Fruit fly (Drosophila melanogaster) whole organism, embryonic: ENCODE measurements around the gene Mst36Fb.
A peak's percentile ranks its signal among the peaks of the same experiment; 100 is the strongest.

Experiments
- Adf1 ChIP-seq: fragments of 200-800 bp; sonication (Bioruptor generic); IDR thresholded peaks from 2 replicates; pipeline ENCODE4 v1.3.6; 2022; ENCODE audit warnings: missing biosample characterization, missing genetic modification characterization
- Awh ChIP-seq: fragments of 200-800 bp; sonication (Bioruptor generic); IDR thresholded peaks from 2 replicates; pipeline ENCODE4, ENCODE4 v1.3.6; 2022; ENCODE audit warnings: missing biosample characterization, missing genetic modification characterization
- CG10267 ChIP-seq: fragments of 200-800 bp; sonication (Bioruptor generic); optimal IDR thresholded peaks from 2 replicates; lab custom pipeline; 2018; ENCODE audit warnings: missing biosample characterization, mild to moderate bottlenecking, missing genetic modification characterization, moderate library complexity
- CG10321 ChIP-seq: fragments of 200-800 bp; sonication (Bioruptor generic); IDR thresholded peaks from 2 replicates; pipeline ENCODE4 v1.3.6; 2022; ENCODE audit warnings: missing biosample characterization, missing genetic modification characterization
- CG10462 ChIP-seq: fragments of 200-800 bp; sonication (Bioruptor generic); optimal IDR thresholded peaks from 2 replicates; lab custom pipeline; 2016; ENCODE audit warnings: missing biosample characterization, missing genetic modification characterization
- CG11247 ChIP-seq: fragments of 200-800 bp; sonication (Bioruptor generic); IDR thresholded peaks from 2 replicates; pipeline ENCODE4 v1.3.6; 2022; ENCODE audit warnings: missing biosample characterization, missing genetic modification characterization
- CG15269 ChIP-seq: fragments of 200-800 bp; sonication (Bioruptor generic); optimal IDR thresholded peaks from 2 replicates; lab custom pipeline; 2018; ENCODE audit warnings: missing biosample characterization, mild to moderate bottlenecking, missing genetic modification characterization, moderate library complexity
- CG1529 ChIP-seq: fragments of 200-800 bp; sonication (Bioruptor generic); optimal IDR thresholded peaks from 3 replicates; lab custom pipeline; 2018; ENCODE audit warnings: missing biosample characterization, missing genetic modification characterization
- CG15696 ChIP-seq: fragments of 200-800 bp; sonication (Bioruptor generic); optimal IDR thresholded peaks from 2 replicates; lab custom pipeline; 2019; ENCODE audit warnings: missing biosample characterization, mild to moderate bottlenecking, missing genetic modification characterization, moderate library complexity
- CG17612 ChIP-seq: fragments of 200-800 bp; sonication (Bioruptor generic); IDR thresholded peaks from 2 replicates; pipeline ENCODE4 v1.3.6; 2022; ENCODE audit warnings: missing biosample characterization, missing genetic modification characterization
- CG32532 ChIP-seq: fragments of 200-800 bp; sonication (Bioruptor generic); IDR thresholded peaks from 2 replicates; pipeline ENCODE4 v1.3.6; 2022; ENCODE audit warnings: missing biosample characterization, missing genetic modification characterization
- CG4282 ChIP-seq: fragments of 200-800 bp; sonication (Bioruptor generic); optimal IDR thresholded peaks from 2 replicates; lab custom pipeline; 2016; ENCODE audit warnings: missing biosample characterization, missing genetic modification characterization
- CG6272 ChIP-seq: fragments of 200-800 bp; sonication (Bioruptor generic); IDR thresholded peaks from 2 replicates; pipeline ENCODE4 v1.3.6; 2022; ENCODE audit warnings: missing biosample characterization, missing genetic modification characterization
- CG6765 ChIP-seq: fragments of 200-800 bp; sonication (Bioruptor generic); optimal IDR thresholded peaks from 3 replicates; lab custom pipeline; 2017; ENCODE audit warnings: missing biosample characterization, mild to moderate bottlenecking, missing genetic modification characterization
- CG6813 ChIP-seq: fragments of 200-800 bp; sonication (Bioruptor generic); optimal IDR thresholded peaks from 2 replicates; lab custom pipeline; 2017; ENCODE audit warnings: missing biosample characterization, missing genetic modification characterization, mild to moderate bottlenecking, moderate library complexity, missing genetic modification reagents
- CG8290 ChIP-seq, 3 experiments: fragments of 200-800 bp; sonication (Bioruptor generic); optimal IDR thresholded peaks; 2 replicates each; lab custom pipeline; 2016 to 2019; ENCODE audit warnings: missing biosample characterization in 3 of 3, missing genetic modification characterization in 3 of 3, mild to moderate bottlenecking in 2 of 3, moderate library complexity in 1 of 3
- CTCF ChIP-seq: fragments of 200-800 bp; sonication (Bioruptor generic); optimal IDR thresholded peaks from 2 replicates; lab custom pipeline; 2017; ENCODE audit warnings: missing biosample characterization, mild to moderate bottlenecking, missing genetic modification characterization, moderate library complexity
- E2f2 ChIP-seq: fragments of 200-800 bp; sonication (Bioruptor generic); IDR thresholded peaks from 2 replicates; pipeline ENCODE4 v1.3.6; 2022; ENCODE audit warnings: missing biosample characterization, missing genetic modification characterization
- Ets65A ChIP-seq: fragments of 200-800 bp; sonication (Bioruptor generic); peaks from one replicate; lab custom pipeline; 2016; ENCODE audit warnings: missing biosample characterization, missing genetic modification characterization
- H2.0 ChIP-seq: fragments of 200-800 bp; sonication (Bioruptor generic); IDR thresholded peaks from 2 replicates; pipeline ENCODE4 v1.3.6; 2022; ENCODE audit warnings: missing biosample characterization, missing genetic modification characterization
- HLH3B ChIP-seq: fragments of 200-800 bp; sonication (Bioruptor generic); IDR thresholded peaks from 2 replicates; pipeline ENCODE4 v1.3.6; 2022; ENCODE audit warnings: missing biosample characterization, missing genetic modification characterization
- HLH4C ChIP-seq: fragments of 200-800 bp; sonication (Bioruptor generic); IDR thresholded peaks from 3 replicates; pipeline ENCODE4 v1.3.6; 2022; ENCODE audit warnings: missing biosample characterization, missing genetic modification characterization; ENCODE audit not compliant: partially characterized antibody
- HmgD ChIP-seq: fragments of 200-800 bp; sonication (Bioruptor generic); optimal IDR thresholded peaks from 3 replicates; lab custom pipeline; 2016; ENCODE audit warnings: missing biosample characterization, missing genetic modification characterization
- Hmx ChIP-seq: fragments of 200-800 bp; sonication (Bioruptor generic); optimal IDR thresholded peaks from 2 replicates; lab custom pipeline; 2016; ENCODE audit warnings: missing biosample characterization, missing genetic modification characterization
- Hr51 ChIP-seq, 2 experiments: fragments of 200-800 bp; sonication (Bioruptor generic); optimal IDR thresholded peaks; 2 replicates in 1 of 2; 3 replicates in 1 of 2; lab custom pipeline; 2016 to 2018; ENCODE audit warnings: missing biosample characterization in 2 of 2, missing genetic modification characterization in 2 of 2, mild to moderate bottlenecking in 1 of 2, moderate library complexity in 1 of 2
- Meics ChIP-seq: fragments of 200-800 bp; sonication (Bioruptor generic); optimal IDR thresholded peaks from 2 replicates; lab custom pipeline; 2017; ENCODE audit warnings: missing biosample characterization, mild to moderate bottlenecking, missing genetic modification characterization
- Side ChIP-seq: fragments of 200-800 bp; sonication (Bioruptor generic); optimal IDR thresholded peaks from 2 replicates; lab custom pipeline; 2016; ENCODE audit warnings: missing biosample characterization, missing genetic modification characterization
- Vsx1 ChIP-seq: fragments of 200-800 bp; sonication (Bioruptor generic); optimal IDR thresholded peaks from 2 replicates; lab custom pipeline; 2017; ENCODE audit warnings: missing biosample characterization, mild to moderate bottlenecking, missing genetic modification characterization, missing genetic modification reagents
- ap ChIP-seq: fragments of 200-800 bp; sonication (Bioruptor generic); IDR thresholded peaks from 2 replicates; pipeline ENCODE4 v1.3.6; 2022; ENCODE audit warnings: missing biosample characterization, missing genetic modification characterization
- bab2 ChIP-seq: fragments of 200-800 bp; sonication (Bioruptor generic); optimal IDR thresholded peaks from 2 replicates; lab custom pipeline; 2016; ENCODE audit warnings: missing biosample characterization, missing genetic modification characterization
- caup ChIP-seq: fragments of 200-800 bp; sonication (Bioruptor generic); optimal IDR thresholded peaks from 3 replicates; lab custom pipeline; 2017; ENCODE audit warnings: missing biosample characterization, mild to moderate bottlenecking, missing genetic modification characterization, moderate library complexity; ENCODE audit not compliant: severe bottlenecking
- chinmo ChIP-seq: fragments of 200-800 bp; sonication (Bioruptor generic); IDR thresholded peaks from 4 replicates; pipeline ENCODE4 v1.3.6; 2022; ENCODE audit warnings: missing biosample characterization, missing genetic modification characterization; ENCODE audit not compliant: partially characterized antibody
- disco-r ChIP-seq: fragments of 200-800 bp; sonication (Bioruptor generic); optimal IDR thresholded peaks from 2 replicates; lab custom pipeline; 2016; ENCODE audit warnings: missing biosample characterization, missing genetic modification characterization
- dm ChIP-seq: fragments of 200-800 bp; sonication (Bioruptor generic); optimal IDR thresholded peaks from 3 replicates; lab custom pipeline; 2016; ENCODE audit warnings: missing biosample characterization, missing genetic modification characterization
- dpn ChIP-seq, 2 experiments: fragments of 200-800 bp; sonication (Bioruptor generic); optimal IDR thresholded peaks; 3 replicates each; lab custom pipeline; 2016; ENCODE audit warnings: missing biosample characterization in 2 of 2, missing genetic modification characterization in 2 of 2
- dysf ChIP-seq: fragments of 200-800 bp; sonication (Bioruptor generic); IDR thresholded peaks from 3 replicates; pipeline ENCODE4 v1.3.6; 2022; ENCODE audit warnings: missing biosample characterization, missing genetic modification characterization
- en ChIP-seq: fragments of 200-800 bp; sonication (Bioruptor generic); optimal IDR thresholded peaks from 2 replicates; lab custom pipeline; 2016; ENCODE audit warnings: missing biosample characterization, missing genetic modification characterization
- fd102C ChIP-seq: fragments of 200-800 bp; sonication (Bioruptor generic); optimal IDR thresholded peaks from 2 replicates; lab custom pipeline; 2018; ENCODE audit warnings: missing biosample characterization, mild to moderate bottlenecking, missing genetic modification characterization, moderate library complexity
- lab ChIP-seq: fragments of 200-800 bp; sonication (Bioruptor generic); optimal IDR thresholded peaks from 3 replicates; lab custom pipeline; 2017; ENCODE audit warnings: missing biosample characterization, missing genetic modification characterization, mild to moderate bottlenecking, moderate library complexity, missing genetic modification reagents
- mam ChIP-seq: fragments of 200-800 bp; sonication (Bioruptor generic); optimal IDR thresholded peaks from 3 replicates; lab custom pipeline; 2016; ENCODE audit warnings: missing biosample characterization, missing genetic modification characterization
- nerfin-1 ChIP-seq: fragments of 200-800 bp; sonication (Bioruptor generic); optimal IDR thresholded peaks from 3 replicates; lab custom pipeline; 2019; ENCODE audit warnings: missing biosample characterization, mild to moderate bottlenecking, missing genetic modification characterization, moderate library complexity
- p53 ChIP-seq: fragments of 200-800 bp; sonication (Bioruptor generic); optimal IDR thresholded peaks from 2 replicates; lab custom pipeline; 2016; ENCODE audit warnings: missing biosample characterization, missing genetic modification characterization
- pfk ChIP-seq: fragments of 200-800 bp; sonication (Bioruptor generic); optimal IDR thresholded peaks from 2 replicates; lab custom pipeline; 2018; ENCODE audit warnings: missing biosample characterization, mild to moderate bottlenecking, missing genetic modification characterization, moderate library complexity
- pita ChIP-seq: fragments of 200-800 bp; sonication (Bioruptor generic); optimal IDR thresholded peaks from 2 replicates; lab custom pipeline; 2017; ENCODE audit warnings: missing biosample characterization, mild to moderate bottlenecking, missing genetic modification characterization
- shn ChIP-seq: fragments of 200-800 bp; sonication (Bioruptor generic); optimal IDR thresholded peaks from 3 replicates; lab custom pipeline; 2016; ENCODE audit warnings: missing biosample characterization, missing genetic modification characterization
- tgo ChIP-seq: fragments of 200-800 bp; sonication (Bioruptor generic); IDR thresholded peaks from 3 replicates; pipeline ENCODE4 v1.3.6; 2022; ENCODE audit warnings: missing biosample characterization, missing genetic modification characterization
- tll ChIP-seq, 2 experiments: fragments of 200-800 bp in 1 of 2; fragments of >200 bp in 1 of 2; sonication (Bioruptor generic) in 1 of 2; optimal IDR thresholded peaks; 2 replicates each; lab custom pipeline; 2017 to 2019; ENCODE audit warnings: missing biosample characterization in 2 of 2, missing genetic modification characterization in 2 of 2, mild to moderate bottlenecking in 1 of 2, moderate library complexity in 1 of 2
- vvl ChIP-seq: fragments of 200-800 bp; sonication (Bioruptor generic); IDR thresholded peaks from 2 replicates; pipeline ENCODE4 v1.3.6; 2022; ENCODE audit warnings: missing biosample characterization, missing genetic modification characterization
- wek ChIP-seq: fragments of 200-800 bp; sonication (Bioruptor generic); optimal IDR thresholded peaks from 3 replicates; lab custom pipeline; 2018; ENCODE audit warnings: missing biosample characterization, mild to moderate bottlenecking, missing genetic modification characterization, moderate library complexity
- zf30C ChIP-seq: fragments of 200-800 bp; sonication (Bioruptor generic); optimal IDR thresholded peaks from 3 replicates; lab custom pipeline; 2018; ENCODE audit warnings: missing biosample characterization, mild to moderate bottlenecking, missing genetic modification characterization
- zfh2 ChIP-seq: fragments of 200-800 bp; sonication (Bioruptor generic); optimal IDR thresholded peaks from 2 replicates; lab custom pipeline; 2016; ENCODE audit warnings: missing biosample characterization, missing genetic modification characterization

The Mst36Fb gene

DNA sequence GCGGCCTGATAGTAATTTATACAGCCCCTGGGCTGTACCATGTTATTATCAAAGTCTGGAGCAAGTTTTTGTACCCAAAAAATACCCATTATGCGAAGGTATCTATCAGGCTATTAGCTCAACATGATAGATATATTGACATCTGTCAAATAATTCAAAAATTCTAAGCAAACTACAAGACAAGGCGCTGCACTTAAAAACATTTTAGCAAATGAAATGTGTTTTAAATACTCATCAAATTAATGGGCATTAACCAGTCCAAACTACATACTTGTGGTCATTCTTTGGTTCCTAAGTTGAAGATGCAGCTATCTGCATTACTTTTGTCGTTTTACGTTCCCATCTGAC is 21.6 kb downstream of the Mst36Fb start (continued):
- TF ChIP-seq tgo (GFP tag; lab: Robert Waterston, UW), result peak; percentile 70
- TF ChIP-seq dpn (GFP tag; optimal IDR thresholded peaks at IDR 0.05; lab: Kevin White, UChicago), result peak; percentile 26 to 66
- TF ChIP-seq shn (GFP tag; lab: Kevin White, UChicago), result no peak
- TF ChIP-seq nerfin-1 (tag; lab: Kevin White, UChicago), result peak; percentile 65
- TF ChIP-seq CG1529 (GFP tag; lab: Kevin White, UChicago), result no peak
- peak; percentile 33 for TF ChIP-seq CG10462 (GFP tag; lab: Kevin White, UChicago)
- peak; percentile 63 for TF ChIP-seq CG32532 (GFP tag; lab: Robert Waterston, UW)
- peak; percentile 69; the same call in 1 of the 3 replicates for TF ChIP-seq dysf (GFP tag; lab: Robert Waterston, UW)
- no peak for TF ChIP-seq en
- no peak for TF ChIP-seq Hmx (GFP tag; lab: Kevin White, UChicago)
- no peak for TF ChIP-seq CG6765
- peak; percentile 4 for TF ChIP-seq CG8290 (GFP tag; optimal IDR thresholded peaks at IDR 0.05; lab: Kevin White, UChicago)
- TF ChIP-seq CG8290 (tag; optimal IDR thresholded peaks at IDR 0.05; lab: Kevin White, UChicago), result peak in 1 of 2 experiments; percentile 52
- peak; percentile 7 for TF ChIP-seq bab2 (GFP tag; lab: Kevin White, UChicago)
- no peak for TF ChIP-seq HmgD (GFP tag; lab: Kevin White, UChicago)
- no peak for TF ChIP-seq CTCF (GFP tag; lab: Kevin White, UChicago)
- peak; percentile 62 for TF ChIP-seq CG15269 (tag; lab: Kevin White, UChicago)
- no peak for TF ChIP-seq HLH4C (GFP tag; lab: Robert Waterston, UW)
- peak; percentile 48; the same call in 1 of the 2 replicates for TF ChIP-seq CG11247
- peak; percentile 76 for TF ChIP-seq Awh (GFP tag; lab: Robert Waterston, UW)
- TF ChIP-seq disco-r (GFP tag; lab: Kevin White, UChicago), result no peak
- TF ChIP-seq ap (GFP tag; lab: Robert Waterston, UW), result peak; percentile 22; the same call in 1 of the 2 replicates
- peak; percentile 91 for TF ChIP-seq vvl (GFP tag; lab: Robert Waterston, UW)
- no peak for TF ChIP-seq chinmo (GFP tag; lab: Robert Waterston, UW)
- TF ChIP-seq CG10321 (GFP tag; lab: Robert Waterston, UW), result no peak
- peak; percentile 47 for TF ChIP-seq CG6272
- no peak for TF ChIP-seq CG4282 (GFP tag; lab: Kevin White, UChicago)
- no peak for TF ChIP-seq wek (GFP tag; lab: Kevin White, UChicago)
- TF ChIP-seq fd102C (GFP tag; lab: Kevin White, UChicago), result no peak
- TF ChIP-seq pita (GFP tag; lab: Kevin White, UChicago), result no peak
- peak; percentile 79 for TF ChIP-seq lab (GFP tag; lab: Kevin White, UChicago)
- peak; percentile 24 for TF ChIP-seq caup (GFP tag; lab: Kevin White, UChicago)
- peak; percentile 44 for TF ChIP-seq Meics (GFP tag; lab: Kevin White, UChicago)
- TF ChIP-seq Ets65A (GFP tag; lab: Kevin White, UChicago), result peak; percentile 97
- no peak for TF ChIP-seq zf30C (GFP tag; lab: Kevin White, UChicago)
- TF ChIP-seq tll (GFP tag; optimal IDR thresholded peaks at IDR 0.05; lab: Kevin White, UChicago), result peak in 1 of 2 experiments; percentile 4
- TF ChIP-seq zfh2, result peak; percentile 13
- peak in 1 of 2 experiments; percentile 57 for TF ChIP-seq Hr51 (GFP tag; optimal IDR thresholded peaks at IDR 0.05; lab: Kevin White, UChicago)
- TF ChIP-seq Adf1 (GFP tag; lab: Robert Waterston, UW), result no peak
- peak; percentile 40; the same call in 1 of the 2 replicates for TF ChIP-seq H2.0 (GFP tag; lab: Robert Waterston, UW)
- peak; percentile 73 for TF ChIP-seq HLH3B (GFP tag; lab: Robert Waterston, UW)
- TF ChIP-seq pfk (GFP tag; lab: Kevin White, UChicago), result no peak
- no peak for TF ChIP-seq Vsx1 (GFP tag; lab: Kevin White, UChicago)
- no peak for TF ChIP-seq dm (GFP tag; lab: Kevin White, UChicago)
- TF ChIP-seq mam, result peak; percentile 57
- peak; percentile 56 for TF ChIP-seq CG6813 (GFP tag; lab: Kevin White, UChicago)
- peak; percentile 52 for TF ChIP-seq Side (GFP tag; lab: Kevin White, UChicago)
- TF ChIP-seq CG15696, result peak; percentile 59
- no peak for TF ChIP-seq p53 (GFP tag; lab: Kevin White, UChicago)
- peak; percentile 69 for TF ChIP-seq CG10267
- peak; percentile 63 for TF ChIP-seq CG17612 (GFP tag; lab: Robert Waterston, UW)
- TF ChIP-seq E2f2, result no peak
